Fruit fly (Drosophila melanogaster) whole organism, embryonic: ENCODE data around the gene Dsp1.
A peak's percentile ranks its signal among the peaks of the same experiment; 100 is the strongest.

Source experiments
- CG10979 ChIP-seq: fragments of 200-800 bp; sonication (Bioruptor generic); optimal IDR thresholded peaks from 2 replicates; lab custom pipeline; 2018; ENCODE audit warnings: missing biosample characterization, mild to moderate bottlenecking, missing genetic modification characterization, moderate library complexity
- CG11085 ChIP-seq: fragments of 200-800 bp; sonication (Bioruptor generic); IDR thresholded peaks from 2 replicates; pipeline ENCODE4 v1.3.6; 2022; ENCODE audit warnings: missing biosample characterization, missing genetic modification characterization
- CG1233 ChIP-seq: fragments of 200-800 bp; sonication (Bioruptor generic); optimal IDR thresholded peaks from 4 replicates; lab custom pipeline; 2018; ENCODE audit warnings: missing biosample characterization, mild to moderate bottlenecking, missing genetic modification characterization
- CG13424 ChIP-seq: fragments of 200-800 bp; sonication (Bioruptor generic); optimal IDR thresholded peaks from 2 replicates; lab custom pipeline; 2019; ENCODE audit warnings: missing biosample characterization, mild to moderate bottlenecking, missing genetic modification characterization, moderate library complexity
- CG2199 ChIP-seq: fragments of 200-800 bp; sonication (Bioruptor generic); IDR thresholded peaks from 3 replicates; pipeline ENCODE4 v1.3.6; 2022; ENCODE audit warnings: missing biosample characterization, missing genetic modification characterization
- CG4282 ChIP-seq: fragments of 200-800 bp; sonication (Bioruptor generic); optimal IDR thresholded peaks from 2 replicates; lab custom pipeline; 2016; ENCODE audit warnings: missing biosample characterization, missing genetic modification characterization
- Oaz ChIP-seq: fragments of 200-800 bp; sonication (Bioruptor generic); IDR thresholded peaks from 2 replicates; pipeline ENCODE4 v1.3.6; 2022; ENCODE audit warnings: missing biosample characterization, missing genetic modification characterization
- Sin3A ChIP-seq: fragments of >200 bp; optimal IDR thresholded peaks from 2 replicates; lab custom pipeline; 2018
- fd102C ChIP-seq: fragments of 200-800 bp; sonication (Bioruptor generic); optimal IDR thresholded peaks from 2 replicates; lab custom pipeline; 2018; ENCODE audit warnings: missing biosample characterization, mild to moderate bottlenecking, missing genetic modification characterization, moderate library complexity
- fd64A ChIP-seq: fragments of 200-800 bp; sonication (Bioruptor generic); optimal IDR thresholded peaks from 3 replicates; lab custom pipeline; 2018; ENCODE audit warnings: missing biosample characterization, mild to moderate bottlenecking, missing genetic modification characterization
- h ChIP-seq: fragments of >200 bp; optimal IDR thresholded peaks from 2 replicates; lab custom pipeline; 2017
- ttk ChIP-seq: fragments of 200-800 bp; sonication (Bioruptor generic); IDR thresholded peaks from 2 replicates; pipeline ENCODE4 v2.1.2; 2022; ENCODE audit warnings: missing biosample characterization, missing genetic modification characterization
- zen ChIP-seq: fragments of 200-800 bp; sonication (Bioruptor generic); optimal IDR thresholded peaks from 3 replicates; lab custom pipeline; 2018; ENCODE audit warnings: missing biosample characterization, mild to moderate bottlenecking, missing genetic modification characterization, moderate library complexity
- zf30C ChIP-seq: fragments of 200-800 bp; sonication (Bioruptor generic); optimal IDR thresholded peaks from 3 replicates; lab custom pipeline; 2018; ENCODE audit warnings: missing biosample characterization, mild to moderate bottlenecking, missing genetic modification characterization

dm6 chrX:16313078-16313875, 20.1 kb upstream of the Dsp1 start, which contains the start of the genes CG9915 and SWIP:
- TF ChIP-seq CG13424 (tag; lab: Kevin White, UChicago), result no peak
- no peak for TF ChIP-seq ttk (GFP tag; lab: Robert Waterston, UW)
- TF ChIP-seq CG1233 (GFP tag; lab: Kevin White, UChicago), result no peak
- TF ChIP-seq Sin3A, result no peak
- no peak for TF ChIP-seq CG4282 (GFP tag; lab: Kevin White, UChicago)
- no peak for TF ChIP-seq zf30C
- TF ChIP-seq h (lab: Kevin White, UChicago), result no peak
- TF ChIP-seq fd64A (GFP tag; lab: Kevin White, UChicago), result no peak
- TF ChIP-seq Oaz (GFP tag; lab: Robert Waterston, UW), result no peak
- TF ChIP-seq zen (tag; lab: Kevin White, UChicago), result peak; percentile 31
- no peak for TF ChIP-seq CG2199 (GFP tag; lab: Robert Waterston, UW)
- peak; percentile 22 for TF ChIP-seq CG10979
- TF ChIP-seq fd102C (GFP tag; lab: Kevin White, UChicago), result no peak
- TF ChIP-seq CG11085 (GFP tag; lab: Robert Waterston, UW), result no peak
